Fruit fly (Drosophila melanogaster): ENCODE results near the gene CG12071.
A peak's percentile ranks its signal among the peaks of the same experiment; 100 is the strongest.

CG12071 gene

DNA sequence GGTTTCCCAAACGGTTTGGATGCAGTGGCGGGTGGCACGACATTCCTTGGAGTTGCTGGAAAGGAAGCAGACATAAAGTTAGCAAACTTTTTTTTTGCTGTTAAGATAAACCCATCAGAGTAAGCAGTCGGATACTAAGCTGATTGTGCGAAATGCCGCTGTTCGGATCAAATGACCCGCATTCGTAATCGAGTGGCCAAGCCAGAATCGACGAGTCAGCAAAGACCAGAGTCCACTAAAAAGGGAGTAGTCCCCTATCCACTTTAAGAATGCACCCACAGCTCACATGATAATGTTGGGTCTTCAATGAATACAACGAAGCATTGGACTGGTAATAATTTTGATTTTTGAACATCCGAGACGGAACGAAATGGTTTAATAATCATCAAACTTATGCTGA is 6.0 kb upstream of the CG12071 start:
- TF ChIP-seq CG9948 (tag; optimal IDR thresholded peaks at IDR 0.05) (no peak), CG4496 (GFP tag; IDR thresholded peaks at IDR 0.05) (no peak), D1 (tag; optimal IDR thresholded peaks at IDR 0.05) (no peak), Snoo (tag; optimal IDR thresholded peaks at IDR 0.05) (no peak), CG32121 (GFP tag; IDR thresholded peaks at IDR 0.05) (no peak), Pif1B (GFP tag; optimal IDR thresholded peaks at IDR 0.05) (no peak), fd96Ca (GFP tag; IDR thresholded peaks at IDR 0.05) (no peak), CG14655 (GFP tag; optimal IDR thresholded peaks at IDR 0.05) (no peak)

dm6 chr3R:30883403-30883802 is 2.6 kb upstream of the CG12071 start, which contains the start of gene CG15547:
Gene CG15547, minus strand, starts transcription at chr3R:30883503.
- TF ChIP-seq CG34367 (tag; optimal IDR thresholded peaks at IDR 0.05) (no peak), EcR (GFP tag; optimal IDR thresholded peaks at IDR 0.05) (no peak), CG10348 (GFP tag; IDR thresholded peaks at IDR 0.05) (no peak), fd96Ca (GFP tag; IDR thresholded peaks at IDR 0.05) (no peak), rn (GFP tag; IDR thresholded peaks at IDR 0.05) (no peak), CG32121 (GFP tag; IDR thresholded peaks at IDR 0.05) (no peak), CG9948 (tag; optimal IDR thresholded peaks at IDR 0.05) (no peak), gl (tag; optimal IDR thresholded peaks at IDR 0.05) (no peak), CG8159 (tag; optimal IDR thresholded peaks at IDR 0.05) (no peak), CG8301 (tag; optimal IDR thresholded peaks at IDR 0.05) (no peak), D1 (tag; optimal IDR thresholded peaks at IDR 0.05) (no peak), CG12605 (GFP tag; IDR thresholded peaks at IDR 0.05) (no peak)

DNA sequence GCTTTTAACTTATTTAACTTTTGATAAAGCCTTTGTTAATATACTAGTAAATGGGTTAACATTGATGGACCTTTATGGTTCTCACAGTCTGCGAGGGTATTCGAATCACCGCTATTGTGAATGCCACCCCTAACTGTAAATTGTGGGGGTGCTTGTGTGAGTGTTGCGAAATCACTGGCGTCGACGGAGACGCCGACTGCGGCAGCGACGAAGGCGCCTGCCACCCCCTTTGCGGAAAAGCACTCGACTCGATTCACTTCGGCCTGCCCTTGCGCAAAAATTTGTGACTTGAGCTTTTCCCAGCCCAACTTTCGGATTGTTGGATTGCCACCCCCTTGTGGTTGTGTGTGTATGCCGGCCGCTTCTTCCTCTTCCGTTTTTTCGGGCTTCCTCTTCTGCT is 803 bp downstream of the CG12071 start:
- TF ChIP-seq CG8159 (tag; optimal IDR thresholded peaks at IDR 0.05): no peak
- no peak for TF ChIP-seq Ets98B (GFP tag; IDR thresholded peaks at IDR 0.05)
- no peak for TF ChIP-seq Snoo (tag; optimal IDR thresholded peaks at IDR 0.05)
- TF ChIP-seq D1 (tag; optimal IDR thresholded peaks at IDR 0.05): no peak
- no peak for TF ChIP-seq EcR (GFP tag; optimal IDR thresholded peaks at IDR 0.05)
- no peak for TF ChIP-seq CG15710 (tag; optimal IDR thresholded peaks at IDR 0.05)
- no peak for TF ChIP-seq CG17806 (tag; optimal IDR thresholded peaks at IDR 0.05)
- no peak for TF ChIP-seq CG34367 (tag; optimal IDR thresholded peaks at IDR 0.05)
- TF ChIP-seq CG12605 (GFP tag; IDR thresholded peaks at IDR 0.05): no peak
- TF ChIP-seq gl (tag; optimal IDR thresholded peaks at IDR 0.05): no peak
- TF ChIP-seq fd96Ca (GFP tag; IDR thresholded peaks at IDR 0.05): no peak
- TF ChIP-seq CG8301 (tag; optimal IDR thresholded peaks at IDR 0.05): no peak
- no peak for TF ChIP-seq CG4496 (GFP tag; IDR thresholded peaks at IDR 0.05)
- TF ChIP-seq CG13204 (GFP tag; optimal IDR thresholded peaks at IDR 0.05): no peak
- TF ChIP-seq CG32121 (GFP tag; IDR thresholded peaks at IDR 0.05): no peak
- TF ChIP-seq CG9948 (tag; optimal IDR thresholded peaks at IDR 0.05): no peak

DNA sequence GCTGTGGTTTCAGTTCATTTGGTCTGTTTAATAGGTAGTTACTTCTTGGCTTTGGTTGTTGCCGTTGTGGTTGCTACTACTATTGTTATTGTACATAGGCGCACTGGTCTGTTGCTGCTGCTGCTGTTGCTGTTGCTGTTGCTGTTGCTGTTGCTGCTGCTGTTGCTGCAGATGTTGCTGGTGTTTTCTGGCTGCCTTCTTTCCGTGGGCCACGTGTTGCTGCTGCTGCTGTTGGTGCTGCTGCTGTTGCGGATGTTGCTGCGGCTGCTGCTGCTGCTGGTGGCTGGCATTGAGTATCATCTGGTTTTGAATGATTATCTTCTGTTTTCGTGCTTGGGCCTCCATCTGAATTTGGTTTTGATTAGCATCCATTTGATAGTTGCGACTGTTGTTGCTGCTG is 2.7 kb downstream of the CG12071 start:
- no peak for TF ChIP-seq CG32121 (GFP tag; IDR thresholded peaks at IDR 0.05)
- TF ChIP-seq CG9948 (tag; optimal IDR thresholded peaks at IDR 0.05): no peak
- TF ChIP-seq CG8301 (tag; optimal IDR thresholded peaks at IDR 0.05): no peak
- TF ChIP-seq Pif1B (GFP tag; optimal IDR thresholded peaks at IDR 0.05): no peak
- no peak for TF ChIP-seq CG14655 (GFP tag; optimal IDR thresholded peaks at IDR 0.05)
- TF ChIP-seq CG15710 (tag; optimal IDR thresholded peaks at IDR 0.05): no peak
- TF ChIP-seq fd96Ca (GFP tag; IDR thresholded peaks at IDR 0.05): no peak
- no peak for TF ChIP-seq CG10348 (GFP tag; IDR thresholded peaks at IDR 0.05)
- no peak for TF ChIP-seq CG4496 (GFP tag; IDR thresholded peaks at IDR 0.05)
- no peak for TF ChIP-seq Snoo (tag; optimal IDR thresholded peaks at IDR 0.05)

DNA sequence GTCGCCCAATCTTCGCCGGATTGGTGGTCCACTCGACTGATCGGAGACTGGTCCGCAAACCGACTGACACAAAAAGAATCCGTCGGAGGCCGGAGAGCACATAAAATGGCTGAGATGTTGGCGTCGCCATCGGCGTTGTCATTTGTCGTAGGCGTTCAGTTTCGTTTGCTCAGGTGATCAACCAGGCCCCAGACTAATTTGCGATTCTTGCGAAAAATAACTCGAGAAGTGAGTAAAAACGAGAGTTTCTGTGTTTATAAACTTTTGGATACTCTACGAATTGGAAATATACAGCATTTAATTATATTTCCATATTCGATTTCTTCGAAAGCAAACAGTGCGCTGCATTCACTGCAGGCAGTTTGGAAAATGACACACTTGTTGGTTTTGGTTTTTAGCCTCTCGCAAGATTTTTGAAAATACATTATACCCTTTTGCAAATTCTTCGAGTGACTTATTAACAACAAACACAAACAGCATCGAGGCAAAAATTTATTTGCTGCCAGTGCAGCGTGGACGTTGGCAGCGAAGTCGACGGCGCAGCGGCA is 4.6 kb downstream of the CG12071 start, which contains the start of gene CG15546:
Gene CG15546 (minus strand): TSS at position 51 of the 548 bp plus-strand sequence.
- TF ChIP-seq CG4496 (GFP tag; IDR thresholded peaks at IDR 0.05) (peak; percentile 78), rn (GFP tag; IDR thresholded peaks at IDR 0.05) (no peak), Ets98B (GFP tag; IDR thresholded peaks at IDR 0.05) (peak; percentile 79), fd96Ca (GFP tag; IDR thresholded peaks at IDR 0.05) (peak; percentile 87), CG10348 (GFP tag; IDR thresholded peaks at IDR 0.05) (peak; percentile 59; the same call in 1 of the 2 replicates), CG32121 (GFP tag; IDR thresholded peaks at IDR 0.05) (peak; percentile 88), CG12605 (GFP tag; IDR thresholded peaks at IDR 0.05) (peak; percentile 32; the same call in 1 of the 2 replicates), CG17806 (tag; optimal IDR thresholded peaks at IDR 0.05) (no peak)

- TF ChIP-seq rn (GFP tag; IDR thresholded peaks at IDR 0.05) (no peak), Pif1A (GFP tag; optimal IDR thresholded peaks at IDR 0.05) (no peak), CG15710 (tag; optimal IDR thresholded peaks at IDR 0.05) (no peak), Pif1B (GFP tag; optimal IDR thresholded peaks at IDR 0.05) (no peak), EcR (GFP tag; optimal IDR thresholded peaks at IDR 0.05) (no peak), CG12605 (GFP tag; IDR thresholded peaks at IDR 0.05) (no peak), fd96Ca (GFP tag; IDR thresholded peaks at IDR 0.05) (0 out of 3 replicates have a peak, but pooled peaks have one; percentile 16), Snoo (tag; optimal IDR thresholded peaks at IDR 0.05) (no peak), CG8301 (tag; optimal IDR thresholded peaks at IDR 0.05) (peak; percentile 18), CG9948 (tag; optimal IDR thresholded peaks at IDR 0.05) (no peak), CG32121 (GFP tag; IDR thresholded peaks at IDR 0.05) (0 out of 2 replicates have a peak, but pooled peaks have one; percentile 11), D1 (tag; optimal IDR thresholded peaks at IDR 0.05) (no peak), Ets98B (GFP tag; IDR thresholded peaks at IDR 0.05) (peak; percentile 38; the same call in 1 of the 2 replicates), gl (tag; optimal IDR thresholded peaks at IDR 0.05) (no peak), CG14655 (GFP tag; optimal IDR thresholded peaks at IDR 0.05) (peak; percentile 38), CG8159 (tag; optimal IDR thresholded peaks at IDR 0.05) (no peak), CG34367 (tag; optimal IDR thresholded peaks at IDR 0.05) (no peak), CG10348 (GFP tag; IDR thresholded peaks at IDR 0.05) (no peak), CG17806 (tag; optimal IDR thresholded peaks at IDR 0.05) (no peak), CG13204 (GFP tag; optimal IDR thresholded peaks at IDR 0.05) (peak; percentile 1), CG4496 (GFP tag; IDR thresholded peaks at IDR 0.05) (0 out of 3 replicates have a peak, but pooled peaks have one; percentile 58)
These were observed 6.1 kb downstream of the CG12071 start for dm6 chr3R:30874679-30875078.
